Fruit fly (Drosophila melanogaster): Measurements from ENCODE around the gene mth.

The mth gene

DNA sequence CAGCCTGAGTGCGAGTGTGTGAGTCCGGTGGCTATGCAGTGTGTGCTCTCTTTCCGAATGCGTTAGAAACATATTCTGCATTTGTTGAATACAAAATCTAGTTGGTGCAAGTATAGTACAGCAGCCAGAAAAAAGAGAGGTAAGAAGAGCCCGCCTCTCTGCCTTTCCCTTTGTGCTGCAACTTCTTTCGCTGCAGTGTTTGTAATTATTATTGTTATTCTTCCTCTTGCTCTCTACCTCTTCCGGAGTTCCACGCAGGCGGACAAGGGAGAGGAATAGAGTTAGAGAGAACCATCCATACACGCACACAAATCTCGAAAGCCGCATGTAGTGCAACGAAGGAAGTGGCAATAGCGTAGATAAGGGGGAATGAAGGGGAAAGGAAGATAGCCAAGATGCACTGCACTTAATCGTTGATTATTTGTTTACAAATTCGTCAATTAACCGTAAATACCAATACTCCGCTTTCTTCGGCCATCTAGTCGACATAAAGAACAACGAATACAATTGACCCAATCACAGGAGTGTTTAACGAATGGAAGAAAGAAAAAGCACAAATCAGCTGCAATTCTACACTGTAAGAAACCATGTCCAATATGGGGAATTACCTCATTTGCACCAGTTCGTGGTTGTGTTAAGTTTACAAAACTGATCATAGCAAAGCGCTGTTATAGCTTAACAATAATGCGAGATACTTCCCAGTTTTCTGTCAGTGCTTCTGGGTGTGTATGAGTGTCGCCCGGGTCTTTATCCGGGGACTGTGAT, 1.1 kb upstream of the mth start (continued):
- no peak for TF ChIP-seq Stat92E (GFP tag; optimal IDR thresholded peaks at IDR 0.05)
- peak; percentile 71 for TF ChIP-seq D19A (tag; optimal IDR thresholded peaks at IDR 0.05)
- TF ChIP-seq ash1 (GFP tag; optimal IDR thresholded peaks at IDR 0.05) = no peak
- peak; percentile 71 for TF ChIP-seq CG12219 (GFP tag; optimal IDR thresholded peaks at IDR 0.05)
- no peak for TF ChIP-seq prd (optimal IDR thresholded peaks at IDR 0.05)
- peak; percentile 82 for TF ChIP-seq prd (GFP tag; IDR thresholded peaks at IDR 0.05)
- TF ChIP-seq CG2199 (GFP tag; IDR thresholded peaks at IDR 0.05) = no peak
- TF ChIP-seq vfl (GFP tag; optimal IDR thresholded peaks at IDR 0.05) = peak; percentile 33
- no peak for TF ChIP-seq CG4360 (GFP tag; IDR thresholded peaks at IDR 0.05)
- no peak for TF ChIP-seq D19B (GFP tag; optimal IDR thresholded peaks at IDR 0.05)
- 0 out of 3 replicates have a peak, but pooled peaks have one; percentile 54 for TF ChIP-seq jigr1 (GFP tag; IDR thresholded peaks at IDR 0.05)
- TF ChIP-seq CG6791 (GFP tag; IDR thresholded peaks at IDR 0.05; ENCODE audit: partially characterized antibody) = no peak
- TF ChIP-seq nerfin-1 (tag; optimal IDR thresholded peaks at IDR 0.05) = peak; percentile 53
- TF ChIP-seq mam (GFP tag; optimal IDR thresholded peaks at IDR 0.05) = peak; percentile 61
- TF ChIP-seq CkIIα-i1 (GFP tag; IDR thresholded peaks at IDR 0.05) = no peak
- peak; percentile 61 for TF ChIP-seq CG7556 (GFP tag; optimal IDR thresholded peaks at IDR 0.05)
- peak; percentile 81 for TF ChIP-seq ind (GFP tag; optimal IDR thresholded peaks at IDR 0.05)
- TF ChIP-seq Blimp-1 (GFP tag; optimal IDR thresholded peaks at IDR 0.05) = peak; percentile 85
- peak; percentile 30; the same call in 1 of the 2 replicates for TF ChIP-seq Atf6 (GFP tag; IDR thresholded peaks at IDR 0.05)
- 0 out of 3 replicates have a peak, but pooled peaks have one; percentile 19 for TF ChIP-seq Mrtf (GFP tag; IDR thresholded peaks at IDR 0.05)
- no peak for TF ChIP-seq dan (GFP tag; IDR thresholded peaks at IDR 0.05)
- TF ChIP-seq psq (GFP tag; optimal IDR thresholded peaks at IDR 0.05) = peak; percentile 56
- peak; percentile 68 for TF ChIP-seq CG8924 (tag; optimal IDR thresholded peaks at IDR 0.05)
- TF ChIP-seq CG5245 (GFP tag; optimal IDR thresholded peaks at IDR 0.05) = peak; percentile 75
- peak; percentile 82 for TF ChIP-seq H15 (GFP tag; IDR thresholded peaks at IDR 0.05)
- TF ChIP-seq ATbp (GFP tag; optimal IDR thresholded peaks at IDR 0.05) = peak; percentile 85
- no peak for TF ChIP-seq HmgZ (tag; optimal IDR thresholded peaks at IDR 0.05)
- TF ChIP-seq oc (tag; optimal IDR thresholded peaks at IDR 0.05) = peak; percentile 77
- peak; percentile 64 for TF ChIP-seq Spps (tag; optimal IDR thresholded peaks at IDR 0.05)
- TF ChIP-seq CG12659 (GFP tag; optimal IDR thresholded peaks at IDR 0.05) = peak; percentile 48
- TF ChIP-seq CG4282 (GFP tag; optimal IDR thresholded peaks at IDR 0.05) = no peak
- no peak for TF ChIP-seq CG13894 (tag; optimal IDR thresholded peaks at IDR 0.05)
- peak; percentile 74 for TF ChIP-seq CG10366 (GFP tag; IDR thresholded peaks at IDR 0.05)
- TF ChIP-seq Optix (GFP tag; IDR thresholded peaks at IDR 0.05) = peak; percentile 76
- peak; percentile 42; the same call in 1 of the 2 replicates for TF ChIP-seq CG11247 (GFP tag; IDR thresholded peaks at IDR 0.05)
- TF ChIP-seq CG10462 (GFP tag; optimal IDR thresholded peaks at IDR 0.05) = no peak
- TF ChIP-seq ttk (GFP tag; IDR thresholded peaks at IDR 0.05) = peak; percentile 67
- TF ChIP-seq stwl (tag; optimal IDR thresholded peaks at IDR 0.05) = no peak
- TF ChIP-seq pan (optimal IDR thresholded peaks at IDR 0.05) = no peak
- peak in 1 of 2 experiments; percentile 63 for TF ChIP-seq pan (GFP tag; optimal IDR thresholded peaks at IDR 0.05 in 1 of 2, IDR thresholded peaks at IDR 0.05 in 1 of 2)
- peak; percentile 50 to 86 for TF ChIP-seq chif (GFP tag; optimal IDR thresholded peaks at IDR 0.05)
- TF ChIP-seq crol (GFP tag; IDR thresholded peaks at IDR 0.05) = peak; percentile 80
- 0 out of 2 replicates have a peak, but pooled peaks have one; percentile 23 for TF ChIP-seq CG7372 (GFP tag; IDR thresholded peaks at IDR 0.05)
- no peak for TF ChIP-seq Sin3A (optimal IDR thresholded peaks at IDR 0.05)
- peak; percentile 66 for TF ChIP-seq tgo (GFP tag; IDR thresholded peaks at IDR 0.05)
- TF ChIP-seq run (tag; optimal IDR thresholded peaks at IDR 0.05) = no peak
- peak; percentile 35 for TF ChIP-seq ab (GFP tag; optimal IDR thresholded peaks at IDR 0.05)
- TF ChIP-seq CrebB (tag; optimal IDR thresholded peaks at IDR 0.05) = no peak
- TF ChIP-seq Xrp1 (GFP tag; IDR thresholded peaks at IDR 0.05) = peak; percentile 85
- no peak for TF ChIP-seq NC2α (GFP tag; optimal IDR thresholded peaks at IDR 0.05)
- peak; percentile 80 for TF ChIP-seq HLH3B (GFP tag; IDR thresholded peaks at IDR 0.05)
